Worm (Caenorhabditis elegans) whole organism, L2 larva: ENCODE data around the gene C50H2.5.

Experiments used
- C34F6.9 ChIP-seq: fragments of 150-350 bp; optimal IDR thresholded peaks from 2 replicates; lab custom pipeline; 2014; ENCODE audit warnings: missing biosample characterization, missing genetic modification characterization
- F13H6.1 ChIP-seq: sonication (generic microtip); optimal IDR thresholded peaks from 2 replicates; lab custom pipeline; 2016; ENCODE audit warnings: missing genetic modification characterization, missing compliant biosample characterization
- Y55F3AM.14 ChIP-seq: fragments of 200-800 bp; sonication (Bioruptor generic); optimal IDR thresholded peaks from 2 replicates; lab custom pipeline; 2018; ENCODE audit warnings: mild to moderate bottlenecking, missing genetic modification characterization, missing compliant biosample characterization
- aly-2 ChIP-seq: fragments of 150-350 bp; optimal IDR thresholded peaks from 2 replicates; lab custom pipeline; 2014; ENCODE audit warnings: missing biosample characterization, missing genetic modification characterization
- ceh-16 ChIP-seq: fragments of 150-350 bp; optimal IDR thresholded peaks from 2 replicates; lab custom pipeline; 2014; ENCODE audit warnings: missing biosample characterization, missing genetic modification characterization
- crh-2 ChIP-seq: sonication (generic microtip); optimal IDR thresholded peaks from 2 replicates; lab custom pipeline; 2017; ENCODE audit warnings: missing biosample characterization, missing genetic modification characterization
- elt-1 ChIP-seq: fragments of 150-350 bp; optimal IDR thresholded peaks from 2 replicates; lab custom pipeline; 2014; ENCODE audit warnings: missing biosample characterization, missing genetic modification characterization
- fos-1 ChIP-seq: fragments of 150-350 bp; optimal IDR thresholded peaks from 2 replicates; lab custom pipeline; 2014; ENCODE audit warnings: missing biosample characterization, missing genetic modification characterization
- gmeb-1 ChIP-seq: fragments of 150-350 bp; optimal IDR thresholded peaks from 2 replicates; lab custom pipeline; 2014; ENCODE audit warnings: missing biosample characterization, missing genetic modification characterization
- lin-11 ChIP-seq: fragments of 150-350 bp; sonication (generic microtip); optimal IDR thresholded peaks from 2 replicates; lab custom pipeline; 2014; ENCODE audit warnings: missing biosample characterization, missing genetic modification characterization, inconsistent platforms, mixed read lengths
- lin-39 ChIP-seq: fragments of 150-350 bp; optimal IDR thresholded peaks from 2 replicates; lab custom pipeline; 2014; ENCODE audit warnings: missing biosample characterization, missing genetic modification reagents, missing genetic modification characterization
- lsy-2 ChIP-seq, 2 experiments: fragments of 150-350 bp in 1 of 2; sonication (generic microtip) in 1 of 2; optimal IDR thresholded peaks; 2 replicates each; lab custom pipeline; 2014 to 2017; ENCODE audit warnings: missing biosample characterization in 2 of 2, missing genetic modification characterization in 2 of 2
- mab-5 ChIP-seq: fragments of 150-350 bp; optimal IDR thresholded peaks from 2 replicates; lab custom pipeline; 2014; ENCODE audit warnings: missing biosample characterization, missing genetic modification characterization
- nhr-10 ChIP-seq: sonication (generic microtip); optimal IDR thresholded peaks from 2 replicates; lab custom pipeline; 2017; ENCODE audit warnings: missing biosample characterization, missing genetic modification characterization
- nhr-12 ChIP-seq: fragments of 150-350 bp; optimal IDR thresholded peaks from 2 replicates; lab custom pipeline; 2014; ENCODE audit warnings: missing biosample characterization, missing genetic modification characterization
- nhr-21 ChIP-seq: fragments of 150-350 bp; optimal IDR thresholded peaks from 2 replicates; lab custom pipeline; 2014; ENCODE audit warnings: missing biosample characterization, missing genetic modification characterization
- nhr-23 ChIP-seq: fragments of 150-350 bp; optimal IDR thresholded peaks from 2 replicates; lab custom pipeline; 2014; ENCODE audit warnings: missing biosample characterization, missing genetic modification reagents, missing genetic modification characterization
- nhr-237 ChIP-seq: fragments of 150-350 bp; optimal IDR thresholded peaks from 2 replicates; lab custom pipeline; 2014; ENCODE audit warnings: missing biosample characterization, missing genetic modification characterization
- nhr-6 ChIP-seq: fragments of 150-350 bp; optimal IDR thresholded peaks from 2 replicates; lab custom pipeline; 2014; ENCODE audit warnings: missing biosample characterization, missing genetic modification characterization
- nhr-77 ChIP-seq: fragments of 150-350 bp; optimal IDR thresholded peaks from 2 replicates; lab custom pipeline; 2014; ENCODE audit warnings: missing biosample characterization, missing genetic modification characterization
- peb-1 ChIP-seq: fragments of 150-350 bp; optimal IDR thresholded peaks from 2 replicates; lab custom pipeline; 2014; ENCODE audit warnings: missing biosample characterization, missing genetic modification characterization
- skn-1 ChIP-seq: sonication (generic microtip); optimal IDR thresholded peaks from 2 replicates; lab custom pipeline; 2017; ENCODE audit warnings: missing biosample characterization, missing genetic modification characterization
- sma-3 ChIP-seq: sonication (generic microtip); optimal IDR thresholded peaks from 2 replicates; lab custom pipeline; 2016; ENCODE audit warnings: missing genetic modification reagents, missing genetic modification characterization, missing compliant biosample characterization
- snpc-4 ChIP-seq: fragments of 150-350 bp; optimal IDR thresholded peaks from 2 replicates; lab custom pipeline; 2014; ENCODE audit warnings: missing biosample characterization, missing genetic modification characterization
- unc-39 ChIP-seq: fragments of 150-350 bp; optimal IDR thresholded peaks from 2 replicates; lab custom pipeline; 2014; ENCODE audit warnings: missing biosample characterization, missing genetic modification characterization
- unc-55 ChIP-seq: fragments of 150-350 bp; sonication (generic microtip); optimal IDR thresholded peaks from 3 replicates; lab custom pipeline; 2014; ENCODE audit warnings: missing biosample characterization, missing genetic modification reagents, missing genetic modification characterization
- unc-62 ChIP-seq: fragments of 150-350 bp; optimal IDR thresholded peaks from 2 replicates; lab custom pipeline; 2014; ENCODE audit warnings: missing biosample characterization, missing genetic modification reagents, missing genetic modification characterization
- zag-1 ChIP-seq: fragments of 150-350 bp; optimal IDR thresholded peaks from 2 replicates; lab custom pipeline; 2014; ENCODE audit warnings: missing biosample characterization, missing genetic modification characterization
- ztf-1 ChIP-seq: fragments of 200-800 bp; sonication (Bioruptor generic); conservative IDR thresholded peaks from 2 replicates; pipeline ENCODE4 v1.3.6; 2022; ENCODE audit warnings: missing genetic modification characterization, missing compliant biosample characterization
- ztf-11 ChIP-seq: sonication (generic microtip); optimal IDR thresholded peaks from 2 replicates; lab custom pipeline; 2017; ENCODE audit warnings: missing biosample characterization, missing genetic modification characterization
- ztf-4 ChIP-seq: fragments of 150-350 bp; optimal IDR thresholded peaks from 2 replicates; lab custom pipeline; 2014; ENCODE audit warnings: missing biosample characterization, missing genetic modification characterization

The C50H2.5 gene

DNA sequence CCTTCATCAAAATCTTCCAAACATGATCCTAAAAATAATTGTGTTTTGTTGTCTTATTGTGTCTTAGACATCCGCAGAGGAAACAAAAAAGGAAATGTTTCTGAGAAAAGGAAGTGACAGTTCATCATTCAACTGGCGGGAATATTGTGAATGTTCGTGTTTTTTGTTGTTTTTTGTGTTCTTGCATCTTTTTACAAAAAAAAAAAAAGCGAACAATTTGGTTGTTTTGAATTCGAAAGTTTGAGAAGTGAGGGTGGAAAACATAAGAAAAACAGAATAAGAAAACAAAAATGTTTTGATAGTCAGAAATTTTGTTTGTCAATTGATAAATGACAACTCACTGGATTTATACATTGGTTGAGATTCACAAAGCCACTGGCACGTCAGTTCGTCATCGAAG lies 8.9 kb upstream of the C50H2.5 start:
- TF ChIP-seq fos-1 (no peak), Y55F3AM.14 (GFP tag; lab: Kevin White, UChicago) (no peak), nhr-21 (tag; lab: Kevin White, UChicago) (no peak), nhr-237 (no peak), lsy-2 (tag; optimal IDR thresholded peaks at IDR 0.05; lab: Kevin White, UChicago) (no peak), F13H6.1 (tag; lab: Kevin White, UChicago) (no peak), gmeb-1 (no peak)

DNA sequence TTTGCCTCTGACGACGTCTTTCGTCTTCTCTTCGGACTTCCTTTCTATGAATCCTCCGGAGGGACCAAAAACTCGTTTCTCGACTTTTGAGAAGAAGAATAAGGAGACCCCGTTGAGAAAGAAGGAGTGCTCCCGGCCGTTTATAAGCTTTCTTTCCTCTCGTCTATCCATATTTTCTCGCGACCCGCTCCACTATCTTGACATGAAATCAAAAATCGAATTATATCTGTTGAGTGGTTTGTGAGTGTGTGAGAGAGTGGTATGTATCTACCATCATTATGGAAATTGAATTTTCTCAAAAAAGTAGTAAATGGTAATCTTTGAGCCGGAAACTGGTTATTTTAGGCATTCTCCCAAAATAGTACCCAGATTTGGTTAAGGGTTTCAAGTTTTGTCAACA lies 7.3 kb upstream of the C50H2.5 start:
- TF ChIP-seq lin-11 (tag; lab: Kevin White, UChicago): no peak
- TF ChIP-seq ceh-16 (tag; lab: Kevin White, UChicago): no peak
- TF ChIP-seq aly-2 (tag; lab: Kevin White, UChicago): no peak
- no peak for TF ChIP-seq unc-62 (GFP tag; lab: Kevin White, UChicago)
- TF ChIP-seq nhr-21 (tag; lab: Kevin White, UChicago): no peak
- TF ChIP-seq nhr-23 (tag; lab: Kevin White, UChicago): no peak
- TF ChIP-seq fos-1: no peak
- TF ChIP-seq, all 48 proteins: peak for 0

DNA sequence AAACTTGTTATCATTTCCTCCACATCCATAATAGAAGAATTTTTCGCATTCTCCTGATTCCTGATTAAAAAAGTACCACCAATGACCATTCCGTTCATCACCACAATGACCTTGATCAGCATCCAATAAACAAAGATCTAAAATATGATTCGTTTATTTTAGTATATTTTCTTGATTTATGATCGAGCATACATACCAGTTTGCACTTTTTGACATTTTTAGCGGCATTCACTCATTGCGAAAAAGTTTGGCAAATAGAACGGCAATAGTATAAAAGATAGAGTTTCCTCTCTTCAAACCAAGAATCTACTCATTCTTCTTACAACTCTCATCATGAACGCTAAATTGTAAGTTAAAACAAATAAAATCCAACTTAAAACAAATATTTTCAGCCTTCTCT lies 4.6 kb upstream of the C50H2.5 start, which contains the start of gene fipr-10:
TSS of gene fipr-10 (plus strand) at position 301 of the 400 bp plus-strand sequence.
- TF ChIP-seq nhr-6 (tag; lab: Kevin White, UChicago) (no peak), elt-1 (tag; lab: Kevin White, UChicago) (no peak), nhr-12 (tag; lab: Kevin White, UChicago) (no peak), C34F6.9 (tag; lab: Kevin White, UChicago) (no peak), nhr-77 (tag; lab: Kevin White, UChicago) (no peak), nhr-237 (no peak), crh-2 (tag; lab: Kevin White, UChicago) (no peak), ztf-11 (tag; lab: Kevin White, UChicago) (no peak), unc-55 (GFP tag; lab: Kevin White, UChicago) (no peak), gmeb-1 (no peak), unc-39 (tag; lab: Kevin White, UChicago) (no peak), snpc-4 (tag; lab: Kevin White, UChicago) (no peak), ztf-1 (GFP tag; lab: Robert Waterston, UW) (no peak), ceh-16 (tag; lab: Kevin White, UChicago) (no peak), zag-1 (no peak)

DNA sequence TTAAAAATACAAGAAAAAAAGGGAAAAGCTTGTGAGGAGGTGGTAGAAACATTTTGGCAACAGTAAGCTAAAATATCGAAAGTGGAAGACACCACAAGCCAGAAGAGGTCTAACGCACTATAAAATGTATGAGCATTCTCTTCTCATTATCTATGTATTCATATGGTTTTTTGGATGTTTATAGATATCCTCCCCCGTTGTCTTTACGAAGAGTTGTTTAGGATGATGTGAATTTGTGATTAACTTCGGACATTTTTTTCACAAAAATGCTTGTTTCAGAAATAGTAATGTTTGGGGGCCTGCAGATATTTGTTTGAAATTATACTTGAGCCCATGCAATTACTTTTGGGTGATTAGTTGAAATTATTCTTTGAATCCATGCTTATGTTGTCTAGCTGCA lies 3.5 kb upstream of the C50H2.5 start, which contains the start of gene mec-9:
TSS of gene mec-9 (minus strand) at position 101 of the 400 bp plus-strand sequence.
- peak; percentile 73 for TF ChIP-seq unc-55 (GFP tag; lab: Kevin White, UChicago)
- TF ChIP-seq mab-5 (tag; lab: Kevin White, UChicago): no peak

DNA sequence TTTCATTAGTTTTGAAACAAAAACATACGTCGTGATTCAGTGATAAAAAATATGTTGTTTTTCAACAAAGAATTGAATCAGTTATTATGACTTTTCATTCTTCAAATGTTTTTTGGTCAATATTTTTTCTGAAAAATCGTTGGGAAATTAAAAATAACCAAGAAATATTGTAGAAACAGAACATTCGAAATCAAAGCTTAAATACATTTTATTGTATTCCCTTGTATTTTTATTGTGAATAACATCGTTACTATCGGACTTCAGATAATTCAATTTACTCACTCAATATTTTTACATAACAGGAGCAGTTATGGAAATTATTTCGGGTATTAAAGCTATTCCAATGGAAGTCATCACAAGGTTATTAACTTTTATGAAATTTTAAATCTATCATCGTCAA lies 1.8 kb upstream of the C50H2.5 start, which contains the start of gene C50H2.4:
TSS of gene C50H2.4 (plus strand) at position 301 of the 400 bp plus-strand sequence.
- TF ChIP-seq nhr-10 (tag; lab: Kevin White, UChicago): no peak
- no peak for TF ChIP-seq aly-2 (tag; lab: Kevin White, UChicago)
- TF ChIP-seq mab-5 (tag; lab: Kevin White, UChicago): no peak
- no peak for TF ChIP-seq ztf-11 (tag; lab: Kevin White, UChicago)
- TF ChIP-seq, all 48 proteins: peak for 0

DNA sequence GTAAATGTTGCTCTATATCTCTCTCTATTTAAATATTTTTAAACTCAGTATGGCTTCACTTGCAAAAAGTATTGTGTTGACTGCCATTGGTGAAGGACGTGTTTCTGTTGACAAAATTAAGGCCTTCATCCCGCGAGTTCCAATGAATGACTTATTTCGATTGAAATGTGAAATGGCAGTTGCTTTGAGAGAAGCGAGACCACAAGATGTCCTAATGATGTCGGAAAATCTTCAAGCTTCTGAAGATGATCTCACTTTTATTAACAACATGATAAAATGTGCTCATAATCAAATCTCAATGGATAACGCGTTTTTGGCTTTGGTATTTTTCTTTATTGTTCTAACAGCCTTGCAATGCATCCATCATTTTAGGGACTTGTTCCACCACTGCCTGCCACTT lies 2.8 kb downstream of the C50H2.5 start, which contains the start of gene ceh-75:
TSS of gene ceh-75 (plus strand) at position 50 of the 400 bp plus-strand sequence.
- TF ChIP-seq sma-3 (GFP tag; lab: Kevin White, UChicago) (no peak), crh-2 (tag; lab: Kevin White, UChicago) (no peak), nhr-21 (tag; lab: Kevin White, UChicago) (no peak), ztf-4 (tag; lab: Kevin White, UChicago) (no peak), peb-1 (tag; lab: Kevin White, UChicago) (no peak), mab-5 (tag; lab: Kevin White, UChicago) (no peak), skn-1 (tag; lab: Kevin White, UChicago) (no peak), lin-39 (no peak), C34F6.9 (tag; lab: Kevin White, UChicago) (no peak)
